Worm (Caenorhabditis elegans) whole organism, L4/young adult: ENCODE measurements around the gene Y57A10A.31.

Experiments used
- W03F9.2 ChIP-seq: fragments of 150-350 bp; optimal IDR thresholded peaks from 2 replicates; lab custom pipeline; 2014; ENCODE audit warnings: missing biosample characterization, missing genetic modification characterization
- him-1 ChIP-seq: sonication (generic microtip); optimal IDR thresholded peaks from 2 replicates; lab custom pipeline; 2016; ENCODE audit warnings: missing genotype, missing genetic modification reagents, missing genetic modification characterization, missing compliant biosample characterization

ce11 chrII:12346289-12346989 is 57.3 kb downstream of the Y57A10A.31 start:
- TF ChIP-seq W03F9.2 (tag; lab: Kevin White, UChicago) (no peak), him-1 (no peak)
